Worm (Caenorhabditis elegans): Measurements from ENCODE around the gene trxr-2.

The trxr-2 gene

DNA sequence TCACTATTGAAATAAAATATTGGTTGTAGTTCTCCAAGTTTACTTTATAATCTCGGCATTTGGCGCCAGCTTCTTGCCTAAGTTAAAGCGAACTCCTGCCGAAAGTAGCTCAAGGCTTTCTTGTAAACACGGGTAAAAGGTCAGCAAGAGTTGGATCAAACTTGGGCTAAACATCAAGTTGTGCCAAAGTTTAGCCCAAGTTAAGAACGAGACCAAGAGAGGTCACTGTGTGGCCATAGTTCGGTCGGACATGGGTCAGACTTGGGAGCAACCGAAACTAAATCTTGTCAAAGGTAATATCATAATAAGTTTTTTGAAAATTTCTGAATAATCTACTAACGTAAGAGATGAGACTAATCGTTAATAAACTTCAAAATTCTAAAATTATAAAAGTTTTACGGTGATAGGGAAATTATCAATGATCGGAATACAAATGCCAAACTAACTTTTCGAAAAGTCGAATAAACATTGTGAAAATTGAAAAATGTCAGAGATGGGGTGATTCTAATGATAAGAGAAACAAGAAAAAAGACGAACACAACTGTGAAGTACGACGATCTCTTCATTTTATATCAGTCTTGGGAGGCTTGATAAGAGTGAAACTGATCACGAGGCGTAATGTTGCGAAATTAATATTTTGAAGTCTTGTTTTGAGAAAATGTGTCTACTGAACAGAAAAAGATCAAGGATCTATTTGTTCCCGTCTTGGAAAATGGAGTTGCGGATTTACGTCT, 45.5 kb upstream of the trxr-2 start:
- TF ChIP-seq elt-2 (tag; optimal IDR thresholded peaks at IDR 0.05) (peak; percentile 17), ceh-48 (tag; optimal IDR thresholded peaks at IDR 0.05) (no peak), nhr-11 (tag; optimal IDR thresholded peaks at IDR 0.05) (no peak)

DNA sequence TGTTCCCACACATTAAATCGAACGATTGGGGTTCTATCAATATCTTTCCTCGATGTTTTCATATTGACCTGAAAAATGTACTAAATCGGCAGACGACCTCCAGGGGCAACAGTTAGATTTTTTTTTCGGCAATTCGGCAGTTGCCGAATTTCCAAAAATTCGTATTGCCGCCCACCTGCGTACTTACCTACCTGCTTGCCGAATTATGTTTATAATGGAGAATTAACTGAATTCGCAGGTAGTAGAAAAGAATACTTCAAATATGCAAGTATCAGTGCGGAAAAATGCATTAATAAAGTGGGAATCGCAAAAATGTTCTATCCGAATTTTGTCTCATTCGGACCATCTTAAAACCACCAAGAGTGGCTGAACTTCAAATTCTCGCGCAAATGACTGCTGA, 43.9 kb upstream of the trxr-2 start:
- no peak for TF ChIP-seq ttx-3 (tag; optimal IDR thresholded peaks at IDR 0.05)
- TF ChIP-seq ceh-18 (tag; optimal IDR thresholded peaks at IDR 0.05): no peak
- no peak for TF ChIP-seq ceh-30 (tag; optimal IDR thresholded peaks at IDR 0.05)
- TF ChIP-seq unc-55 (GFP tag; optimal IDR thresholded peaks at IDR 0.05): no peak
- TF ChIP-seq sox-4 (tag; optimal IDR thresholded peaks at IDR 0.05): no peak
- no peak for TF ChIP-seq ztf-16 (tag; optimal IDR thresholded peaks at IDR 0.05)
- TF ChIP-seq sdc-2 (tag; optimal IDR thresholded peaks at IDR 0.05): no peak
- TF ChIP-seq elt-2 (tag; optimal IDR thresholded peaks at IDR 0.05): no peak
- no peak for TF ChIP-seq lim-6 (tag; optimal IDR thresholded peaks at IDR 0.05)
- no peak for TF ChIP-seq unc-86 (tag; optimal IDR thresholded peaks at IDR 0.05)

DNA sequence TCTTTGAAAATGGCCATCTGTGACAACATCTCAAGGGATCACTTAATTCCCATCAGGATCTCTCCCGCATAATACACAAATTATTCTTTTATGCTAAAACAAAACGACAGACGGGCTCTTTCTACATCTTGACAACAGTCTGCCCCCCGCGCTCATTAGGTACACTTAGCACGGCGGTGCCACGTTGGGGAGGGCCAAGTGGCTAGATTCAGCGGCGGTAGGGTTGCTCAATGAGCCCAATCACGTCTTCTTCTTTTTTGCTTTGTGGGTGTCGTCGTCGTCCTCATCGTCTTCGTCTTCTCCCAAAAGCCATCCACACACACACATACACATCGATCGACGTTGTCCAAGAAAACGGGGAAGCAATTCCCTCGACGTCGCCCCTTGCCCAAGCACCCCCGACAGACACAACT, 40.5 kb upstream of the trxr-2 start:
- no peak for TF ChIP-seq pag-3 (tag; optimal IDR thresholded peaks at IDR 0.05; ENCODE audit: borderline replicate concordance)
- no peak for TF ChIP-seq ceh-45 (GFP tag; IDR thresholded peaks at IDR 0.05)
- no peak for TF ChIP-seq hlh-15 (tag; optimal IDR thresholded peaks at IDR 0.05)
- TF ChIP-seq ceh-14 (tag; optimal IDR thresholded peaks at IDR 0.05): no peak
- no peak for TF ChIP-seq tbx-7 (tag; optimal IDR thresholded peaks at IDR 0.05)
- TF ChIP-seq sdc-2 (tag; optimal IDR thresholded peaks at IDR 0.05): no peak
- TF ChIP-seq odd-2 (tag; optimal IDR thresholded peaks at IDR 0.05): no peak
- TF ChIP-seq rnt-1 (tag; optimal IDR thresholded peaks at IDR 0.05): no peak
- no peak for TF ChIP-seq ceh-18 (tag; optimal IDR thresholded peaks at IDR 0.05)
- no peak for TF ChIP-seq ceh-24 (tag; optimal IDR thresholded peaks at IDR 0.05)
- no peak for TF ChIP-seq C38D4.7 (GFP tag; optimal IDR thresholded peaks at IDR 0.05)
- TF ChIP-seq ref-2 (tag; optimal IDR thresholded peaks at IDR 0.05): peak; percentile 2
- TF ChIP-seq pha-2 (tag; optimal IDR thresholded peaks at IDR 0.05): no peak
- TF ChIP-seq fkh-10 (GFP tag; optimal IDR thresholded peaks at IDR 0.05): no peak
- no peak for TF ChIP-seq ceh-19 (GFP tag; optimal IDR thresholded peaks at IDR 0.05)
- TF ChIP-seq pqm-1 (tag; optimal IDR thresholded peaks at IDR 0.05): no peak
- no peak for TF ChIP-seq ama-1 (optimal IDR thresholded peaks at IDR 0.05)
- no peak for TF ChIP-seq hlh-30 (tag; optimal IDR thresholded peaks at IDR 0.05; ENCODE audit: insufficient read depth)
- no peak for TF ChIP-seq mec-3 (tag; optimal IDR thresholded peaks at IDR 0.05; ENCODE audit: borderline replicate concordance)
- TF ChIP-seq tbx-2 (tag; optimal IDR thresholded peaks at IDR 0.05): no peak
- no peak for TF ChIP-seq dve-1 (tag; optimal IDR thresholded peaks at IDR 0.05)
- TF ChIP-seq fax-1 (tag; optimal IDR thresholded peaks at IDR 0.05): no peak
- TF ChIP-seq C08G9.2 (tag; optimal IDR thresholded peaks at IDR 0.05): no peak
- no peak for TF ChIP-seq Y22D7AL.16 (tag; optimal IDR thresholded peaks at IDR 0.05)
- TF ChIP-seq eyg-1 (tag; optimal IDR thresholded peaks at IDR 0.05): peak; percentile 43
- no peak for TF ChIP-seq pax-1 (tag; optimal IDR thresholded peaks at IDR 0.05)
- no peak for TF ChIP-seq unc-3 (GFP tag; conservative IDR thresholded peaks at IDR 0.05)
- TF ChIP-seq unc-3 (tag; optimal IDR thresholded peaks at IDR 0.05): peak; percentile 47
- no peak for TF ChIP-seq pha-4 (tag; optimal IDR thresholded peaks at IDR 0.05)
- no peak for TF ChIP-seq ttx-3 (tag; optimal IDR thresholded peaks at IDR 0.05)
- TF ChIP-seq gmeb-2 (tag; optimal IDR thresholded peaks at IDR 0.05): no peak
- no peak for TF ChIP-seq K09A11.1 (tag; optimal IDR thresholded peaks at IDR 0.05; ENCODE audit: insufficient read depth)
- TF ChIP-seq lim-6 (tag; optimal IDR thresholded peaks at IDR 0.05): no peak
- TF ChIP-seq sox-4 (tag; optimal IDR thresholded peaks at IDR 0.05): peak; percentile 1
- TF ChIP-seq pros-1 (tag; optimal IDR thresholded peaks at IDR 0.05): no peak
- TF ChIP-seq zip-5 (tag; optimal IDR thresholded peaks at IDR 0.05): no peak
- TF ChIP-seq ceh-31 (tag; optimal IDR thresholded peaks at IDR 0.05): peak; percentile 36
- no peak for TF ChIP-seq ceh-6 (GFP tag; optimal IDR thresholded peaks at IDR 0.05)
- peak; percentile 37 for TF ChIP-seq nfya-1 (tag; optimal IDR thresholded peaks at IDR 0.05)
- TF ChIP-seq fkh-6 (tag; optimal IDR thresholded peaks at IDR 0.05): no peak
- TF ChIP-seq K02D7.2 (tag; optimal IDR thresholded peaks at IDR 0.05): no peak
- TF ChIP-seq unc-42 (tag; optimal IDR thresholded peaks at IDR 0.05): peak; percentile 73
